Fruit fly (Drosophila melanogaster) whole organism, embryonic: ENCODE results near the gene Gr28a.

Source experiments
- Aef1 ChIP-seq: fragments of 200-800 bp; sonication (Bioruptor generic); IDR thresholded peaks from 3 replicates; pipeline ENCODE4 v1.3.6; 2022; ENCODE audit warnings: missing biosample characterization, missing genetic modification characterization
- B-H2 ChIP-seq: fragments of 200-800 bp; sonication (Bioruptor generic); optimal IDR thresholded peaks from 2 replicates; lab custom pipeline; 2018; ENCODE audit warnings: missing biosample characterization, mild to moderate bottlenecking, missing genetic modification characterization
- Bteb2 ChIP-seq: fragments of 200-800 bp; sonication (Bioruptor generic); optimal IDR thresholded peaks from 2 replicates; lab custom pipeline; 2016; ENCODE audit warnings: missing biosample characterization, missing genetic modification characterization
- CG10979 ChIP-seq: fragments of 200-800 bp; sonication (Bioruptor generic); optimal IDR thresholded peaks from 2 replicates; lab custom pipeline; 2018; ENCODE audit warnings: missing biosample characterization, mild to moderate bottlenecking, missing genetic modification characterization, moderate library complexity
- CG11723 ChIP-seq: fragments of 200-800 bp; sonication (Bioruptor generic); optimal IDR thresholded peaks from 2 replicates; lab custom pipeline; 2017; ENCODE audit warnings: missing biosample characterization, mild to moderate bottlenecking, missing genetic modification characterization
- CG12769 ChIP-seq: fragments of 200-800 bp; sonication (Bioruptor generic); optimal IDR thresholded peaks from 2 replicates; lab custom pipeline; 2019; ENCODE audit warnings: missing biosample characterization, mild to moderate bottlenecking, missing genetic modification characterization, moderate library complexity
- CG16779 ChIP-seq: fragments of 200-800 bp; sonication (Bioruptor generic); IDR thresholded peaks from 2 replicates; pipeline ENCODE4 v1.3.6; 2022; ENCODE audit warnings: missing biosample characterization, missing genetic modification characterization
- CG18262 ChIP-seq: fragments of 200-800 bp; optimal IDR thresholded peaks from 3 replicates; lab custom pipeline; 2019; ENCODE audit warnings: missing biosample characterization, mild to moderate bottlenecking, missing genetic modification characterization, moderate library complexity
- CG30431 ChIP-seq: fragments of 200-800 bp; sonication (Bioruptor generic); optimal IDR thresholded peaks from 2 replicates; lab custom pipeline; 2017; ENCODE audit warnings: missing biosample characterization, missing genetic modification characterization
- CG32532 ChIP-seq: fragments of 200-800 bp; sonication (Bioruptor generic); IDR thresholded peaks from 2 replicates; pipeline ENCODE4 v1.3.6; 2022; ENCODE audit warnings: missing biosample characterization, missing genetic modification characterization
- CG3407 ChIP-seq: fragments of 200-800 bp; sonication (Bioruptor generic); optimal IDR thresholded peaks from 2 replicates; lab custom pipeline; 2018; ENCODE audit warnings: missing biosample characterization, mild to moderate bottlenecking, missing genetic modification characterization
- CG4404 ChIP-seq: fragments of 200-800 bp; sonication (Bioruptor generic); IDR thresholded peaks from 2 replicates; pipeline ENCODE4 v1.3.6; 2022; ENCODE audit warnings: missing biosample characterization, missing genetic modification characterization
- CG4617 ChIP-seq: fragments of 200-800 bp; sonication (Bioruptor generic); optimal IDR thresholded peaks from 3 replicates; lab custom pipeline; 2016; ENCODE audit warnings: missing biosample characterization, missing genetic modification characterization, borderline replicate concordance
- CG4820 ChIP-seq: fragments of 200-800 bp; sonication (Bioruptor generic); optimal IDR thresholded peaks from 3 replicates; lab custom pipeline; 2016; ENCODE audit warnings: missing biosample characterization, missing genetic modification characterization
- CG5245 ChIP-seq: fragments of 200-800 bp; sonication (Bioruptor generic); optimal IDR thresholded peaks from 3 replicates; lab custom pipeline; 2016; ENCODE audit warnings: missing biosample characterization, missing genetic modification characterization
- CG6791 ChIP-seq: fragments of 200-800 bp; sonication (Bioruptor generic); IDR thresholded peaks from 3 replicates; pipeline ENCODE4 v1.3.6; 2022; ENCODE audit warnings: missing biosample characterization, missing genetic modification characterization; ENCODE audit not compliant: partially characterized antibody
- CG7556 ChIP-seq: fragments of 200-800 bp; sonication (Bioruptor generic); optimal IDR thresholded peaks from 2 replicates; lab custom pipeline; 2017; ENCODE audit warnings: missing biosample characterization, mild to moderate bottlenecking, missing genetic modification characterization
- CG8388 ChIP-seq: fragments of 200-800 bp; sonication (Bioruptor generic); optimal IDR thresholded peaks from 2 replicates; lab custom pipeline; 2019; ENCODE audit warnings: missing biosample characterization, mild to moderate bottlenecking, missing genetic modification characterization, moderate library complexity
- CG8944 ChIP-seq: fragments of 200-800 bp; sonication (Bioruptor generic); optimal IDR thresholded peaks from 3 replicates; lab custom pipeline; 2016; ENCODE audit warnings: missing biosample characterization, missing genetic modification characterization
- CG9437 ChIP-seq: fragments of 200-800 bp; sonication (Bioruptor generic); optimal IDR thresholded peaks from 2 replicates; lab custom pipeline; 2018; ENCODE audit warnings: missing biosample characterization, mild to moderate bottlenecking, missing genetic modification characterization
- D19A ChIP-seq: fragments of 200-800 bp; optimal IDR thresholded peaks from 3 replicates; lab custom pipeline; 2019; ENCODE audit warnings: missing biosample characterization, mild to moderate bottlenecking, missing genetic modification characterization, moderate library complexity
- Dip3 ChIP-seq: fragments of 200-800 bp; sonication (Bioruptor generic); optimal IDR thresholded peaks from 3 replicates; lab custom pipeline; 2016; ENCODE audit warnings: missing biosample characterization, missing genetic modification characterization
- E2f1 ChIP-seq: fragments of 200-800 bp; sonication (Bioruptor generic); IDR thresholded peaks from 2 replicates; pipeline ENCODE4 v1.3.6; 2022; ENCODE audit warnings: missing biosample characterization, missing genetic modification characterization
- Eip74EF ChIP-seq, 2 experiments: fragments of 200-800 bp in 1 of 2; fragments of >200 bp in 1 of 2; sonication (Bioruptor generic) in 1 of 2; optimal IDR thresholded peaks; 2 replicates each; lab custom pipeline; 2017 to 2019; ENCODE audit warnings: missing biosample characterization in 2 of 2, missing genetic modification characterization in 2 of 2, mild to moderate bottlenecking in 1 of 2, moderate library complexity in 1 of 2
- Fer2 ChIP-seq: fragments of 200-800 bp; sonication (Bioruptor generic); optimal IDR thresholded peaks from 2 replicates; lab custom pipeline; 2018; ENCODE audit warnings: missing biosample characterization, mild to moderate bottlenecking, missing genetic modification characterization, moderate library complexity
- HLH3B ChIP-seq: fragments of 200-800 bp; sonication (Bioruptor generic); IDR thresholded peaks from 2 replicates; pipeline ENCODE4 v1.3.6; 2022; ENCODE audit warnings: missing biosample characterization, missing genetic modification characterization
- NC2α ChIP-seq: fragments of 200-800 bp; sonication (Bioruptor generic); optimal IDR thresholded peaks from 2 replicates; lab custom pipeline; 2016; ENCODE audit warnings: missing biosample characterization, missing genetic modification characterization
- Nf-YA ChIP-seq: fragments of 200-800 bp; sonication (Bioruptor generic); IDR thresholded peaks from 2 replicates; pipeline ENCODE4 v1.3.6; 2022; ENCODE audit warnings: missing biosample characterization, missing genetic modification characterization
- Pdp1 ChIP-seq, 2 experiments: fragments of 200-800 bp; sonication (Bioruptor generic); optimal IDR thresholded peaks; 3 replicates each; lab custom pipeline; 2016; ENCODE audit warnings: missing biosample characterization in 2 of 2, missing genetic modification characterization in 2 of 2, mild to moderate bottlenecking in 1 of 2, moderate library complexity in 1 of 2
- Taf1 ChIP-seq: fragments of 200-800 bp; sonication (Bioruptor generic); IDR thresholded peaks from 2 replicates; pipeline ENCODE4 v1.3.6; 2022; ENCODE audit warnings: missing biosample characterization, missing genetic modification characterization
- Vsx1 ChIP-seq: fragments of 200-800 bp; sonication (Bioruptor generic); optimal IDR thresholded peaks from 2 replicates; lab custom pipeline; 2017; ENCODE audit warnings: missing biosample characterization, mild to moderate bottlenecking, missing genetic modification characterization, missing genetic modification reagents
- cas ChIP-seq: fragments of 200-800 bp; sonication (Bioruptor generic); IDR thresholded peaks from 2 replicates; pipeline ENCODE4 v1.3.6; 2022; ENCODE audit warnings: missing biosample characterization, missing genetic modification characterization
- croc ChIP-seq: fragments of 200-800 bp; sonication (Bioruptor generic); conservative IDR thresholded peaks from 3 replicates; pipeline ENCODE4 v1.3.6; 2022; ENCODE audit warnings: missing biosample characterization, missing genetic modification characterization
- dysf ChIP-seq: fragments of 200-800 bp; sonication (Bioruptor generic); IDR thresholded peaks from 3 replicates; pipeline ENCODE4 v1.3.6; 2022; ENCODE audit warnings: missing biosample characterization, missing genetic modification characterization
- ewg ChIP-seq: fragments of 200-800 bp; sonication (Bioruptor generic); optimal IDR thresholded peaks from 3 replicates; lab custom pipeline; 2017; ENCODE audit warnings: mild to moderate bottlenecking, missing biosample characterization, missing genetic modification reagents, missing genetic modification characterization
- grau ChIP-seq: fragments of 200-800 bp; optimal IDR thresholded peaks from 3 replicates; lab custom pipeline; 2019; ENCODE audit warnings: missing biosample characterization, mild to moderate bottlenecking, missing genetic modification characterization, moderate library complexity
- jigr1 ChIP-seq: fragments of 200-800 bp; sonication (Bioruptor generic); IDR thresholded peaks from 3 replicates; pipeline ENCODE4 v1.3.6; 2022; ENCODE audit warnings: missing biosample characterization, missing genetic modification characterization
- knrl ChIP-seq: fragments of 200-800 bp; sonication (Bioruptor generic); IDR thresholded peaks from 3 replicates; pipeline ENCODE4 v1.3.6; 2022; ENCODE audit warnings: missing biosample characterization, missing genetic modification characterization; ENCODE audit not compliant: partially characterized antibody
- mam ChIP-seq: fragments of 200-800 bp; sonication (Bioruptor generic); optimal IDR thresholded peaks from 3 replicates; lab custom pipeline; 2016; ENCODE audit warnings: missing biosample characterization, missing genetic modification characterization
- mirr ChIP-seq: fragments of 200-800 bp; sonication (Bioruptor generic); optimal IDR thresholded peaks from 3 replicates; lab custom pipeline; 2018; ENCODE audit warnings: missing biosample characterization, mild to moderate bottlenecking, missing genetic modification characterization
- oc ChIP-seq: fragments of 200-800 bp; sonication (Bioruptor generic); optimal IDR thresholded peaks from 2 replicates; lab custom pipeline; 2018; ENCODE audit warnings: missing biosample characterization, mild to moderate bottlenecking, missing genetic modification characterization, moderate library complexity
- otp ChIP-seq: fragments of 200-800 bp; sonication (Bioruptor generic); IDR thresholded peaks from 3 replicates; pipeline ENCODE4, ENCODE4 v1.3.6; 2022; ENCODE audit warnings: missing biosample characterization, missing genetic modification characterization
- pan ChIP-seq, 4 experiments: fragments of >200 bp in 3 of 4; fragments of 200-800 bp in 1 of 4; sonication (Bioruptor generic) in 1 of 4; optimal IDR thresholded peaks in 3 of 4; IDR thresholded peaks in 1 of 4; 2 replicates each; pipeline versions ENCODE4 v1.3.6 to Lab custom; 2017 to 2022; ENCODE audit warnings: missing biosample characterization in 2 of 4, missing genetic modification characterization in 2 of 4, mixed read lengths in 1 of 4
- repo ChIP-seq: fragments of 200-800 bp; sonication (Bioruptor generic); optimal IDR thresholded peaks from 2 replicates; lab custom pipeline; 2016; ENCODE audit warnings: missing biosample characterization, missing genetic modification characterization
- schlank ChIP-seq: fragments of 200-800 bp; sonication (Bioruptor generic); optimal IDR thresholded peaks from 2 replicates; lab custom pipeline; 2018; ENCODE audit warnings: missing biosample characterization, mild to moderate bottlenecking, missing genetic modification characterization
- sob ChIP-seq: fragments of 200-800 bp; sonication (Bioruptor generic); IDR thresholded peaks from 2 replicates; pipeline ENCODE4 v1.3.6; 2022; ENCODE audit warnings: missing biosample characterization, missing genetic modification characterization
- sqz ChIP-seq: fragments of 200-800 bp; sonication (Bioruptor generic); optimal IDR thresholded peaks from 3 replicates; lab custom pipeline; 2018; ENCODE audit warnings: missing biosample characterization, mild to moderate bottlenecking, missing genetic modification characterization
- tap ChIP-seq: fragments of 200-800 bp; optimal IDR thresholded peaks from 3 replicates; lab custom pipeline; 2019; ENCODE audit warnings: missing biosample characterization, mild to moderate bottlenecking, missing genetic modification characterization, moderate library complexity

The Gr28a gene

dm6 chr2L:7433957-7434736, 19.9 kb downstream of the Gr28a start:
- TF ChIP-seq grau (peak; percentile 86), HLH3B (GFP tag; lab: Robert Waterston, UW) (peak; percentile 85), B-H2 (GFP tag; lab: Kevin White, UChicago) (peak; percentile 78), Nf-YA (GFP tag; lab: Robert Waterston, UW) (peak; percentile 62; the same call in 1 of the 2 replicates), CG32532 (GFP tag; lab: Robert Waterston, UW) (peak; percentile 84), ewg (GFP tag; lab: Kevin White, UChicago) (peak; percentile 25), CG6791 (no peak), NC2α (no peak), CG4617 (GFP tag; lab: Kevin White, UChicago) (no peak), CG30431 (no peak), CG9437 (GFP tag; lab: Kevin White, UChicago) (peak; percentile 59), CG16779 (GFP tag; lab: Robert Waterston, UW) (0 out of 2 replicates have a peak, but pooled peaks have one; percentile 16), Pdp1 (GFP tag; optimal IDR thresholded peaks at IDR 0.05; lab: Kevin White, UChicago) (peak; percentile 14 to 31), Taf1 (GFP tag; lab: Robert Waterston, UW) (peak; percentile 86), mirr (GFP tag; lab: Kevin White, UChicago) (peak; percentile 82), Eip74EF (GFP tag; optimal IDR thresholded peaks at IDR 0.05; lab: Kevin White, UChicago) (peak in 1 of 2 experiments; percentile 61), repo (GFP tag; lab: Kevin White, UChicago) (no peak), CG10979 (tag; lab: Kevin White, UChicago) (peak; percentile 30), CG8388 (peak; percentile 63), CG11723 (GFP tag; lab: Kevin White, UChicago) (peak; percentile 38), D19A (tag; lab: Kevin White, UChicago) (peak; percentile 73), oc (tag; lab: Kevin White, UChicago) (peak; percentile 48), E2f1 (GFP tag; lab: Robert Waterston, UW) (peak; percentile 71), CG4404 (0 out of 2 replicates have a peak, but pooled peaks have one; percentile 24), CG4820 (peak; percentile 14), sob (GFP tag; lab: Robert Waterston, UW) (peak; percentile 89), tap (tag; lab: Kevin White, UChicago) (peak; percentile 58), CG7556 (GFP tag; lab: Kevin White, UChicago) (peak; percentile 82), jigr1 (GFP tag; lab: Robert Waterston, UW) (no peak), Fer2 (tag; lab: Kevin White, UChicago) (peak; percentile 23), cas (GFP tag; lab: Robert Waterston, UW) (peak; percentile 72), Bteb2 (GFP tag; lab: Kevin White, UChicago) (peak; percentile 10), Aef1 (GFP tag; lab: Robert Waterston, UW) (peak; percentile 71), CG18262 (tag; lab: Kevin White, UChicago) (peak; percentile 44), Dip3 (GFP tag; lab: Kevin White, UChicago) (peak; percentile 55), dysf (GFP tag; lab: Robert Waterston, UW) (peak; percentile 90), schlank (tag; lab: Kevin White, UChicago) (peak; percentile 83), croc (GFP tag; lab: Robert Waterston, UW) (no peak; the same call in 2 of the 3 replicates), CG3407 (GFP tag; lab: Kevin White, UChicago) (peak; percentile 19), pan (optimal IDR thresholded peaks at IDR 0.05; lab: Kevin White, UChicago) (no peak), pan (GFP tag; optimal IDR thresholded peaks at IDR 0.05 in 1 of 2, IDR thresholded peaks at IDR 0.05 in 1 of 2) (peak in 1 of 2 experiments; percentile 84), knrl (GFP tag; lab: Robert Waterston, UW) (no peak), CG12769 (tag; lab: Kevin White, UChicago) (peak; percentile 88), otp (GFP tag; lab: Robert Waterston, UW) (peak; percentile 44; the same call in 1 of the 3 replicates), CG8944 (no peak), sqz (GFP tag; lab: Kevin White, UChicago) (no peak), mam (GFP tag; lab: Kevin White, UChicago) (peak; percentile 46), CG5245 (GFP tag; lab: Kevin White, UChicago) (no peak), Vsx1 (GFP tag; lab: Kevin White, UChicago) (peak; percentile 59)
